Worm (Caenorhabditis elegans): ENCODE data around the gene C54E10.10.

DNA sequence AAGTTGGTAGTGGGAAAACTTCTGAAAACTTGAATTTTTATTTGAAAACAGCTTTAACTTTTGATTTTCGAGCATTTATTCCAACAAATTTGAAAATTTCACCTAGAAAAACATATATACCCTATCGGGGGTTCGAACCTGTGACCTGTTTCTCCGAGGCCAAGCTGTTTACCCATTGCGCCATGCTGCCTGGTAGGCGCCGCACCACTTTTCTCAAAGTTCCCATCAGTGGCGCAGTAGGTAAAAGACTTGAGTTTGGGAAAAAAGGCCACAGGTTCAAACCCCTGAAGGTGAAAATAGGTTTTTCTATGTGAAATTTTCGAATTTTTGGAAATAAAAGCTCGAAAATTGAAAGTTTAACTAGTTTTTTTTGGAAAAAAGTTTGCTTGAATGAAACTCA, 22.6 kb downstream of the C54E10.10 start:
- TF ChIP-seq nhr-67 (tag; optimal IDR thresholded peaks at IDR 0.05) (no peak), ztf-4 (tag; optimal IDR thresholded peaks at IDR 0.05) (no peak), snpc-4 (tag; optimal IDR thresholded peaks at IDR 0.05) (no peak), nhr-11 (tag; optimal IDR thresholded peaks at IDR 0.05) (no peak)

Measured in whole organism, L3 larva.